Worm (Caenorhabditis elegans) whole organism, L4 larva: ENCODE measurements around the gene lst-6.

Experiments
- F10B5.3 ChIP-seq: sonication (generic microtip); optimal IDR thresholded peaks from 2 replicates; lab custom pipeline; 2016; ENCODE audit warnings: mild to moderate bottlenecking, missing genetic modification characterization, missing compliant biosample characterization
- F44E2.7 ChIP-seq: fragments of 200-800 bp; sonication (Bioruptor generic); IDR thresholded peaks from 2 replicates; pipeline ENCODE4 v2.1.2; 2022; ENCODE audit warnings: missing genetic modification characterization, missing compliant biosample characterization
- F49E8.2 ChIP-seq: sonication (generic microtip); optimal IDR thresholded peaks from 2 replicates; lab custom pipeline; 2016; ENCODE audit warnings: missing compliant biosample characterization, mild to moderate bottlenecking, missing genetic modification characterization, borderline replicate concordance
- Y105C5A.15 ChIP-seq: fragments of 200-800 bp; sonication (Bioruptor generic); IDR thresholded peaks from 2 replicates; pipeline ENCODE4 v1.3.6; 2022; ENCODE audit warnings: missing genetic modification characterization, missing compliant biosample characterization
- Y5F2A.4 ChIP-seq: fragments of 200-800 bp; sonication (Bioruptor generic); optimal IDR thresholded peaks from 2 replicates; lab custom pipeline; 2018; ENCODE audit warnings: mild to moderate bottlenecking, missing genetic modification characterization, missing compliant biosample characterization
- Y75B8A.6 ChIP-seq: fragments of 200-800 bp; sonication (Bioruptor generic); IDR thresholded peaks from 2 replicates; pipeline ENCODE4 v1.3.6; 2022; ENCODE audit warnings: missing genetic modification reagents, missing genetic modification characterization, missing compliant biosample characterization
- ama-1 ChIP-seq: fragments of 150-350 bp; optimal IDR thresholded peaks from 2 replicates; lab custom pipeline; 2014; ENCODE audit warnings: inconsistent platforms, mixed read lengths
- attf-4 ChIP-seq: sonication (generic microtip); optimal IDR thresholded peaks from 3 replicates; lab custom pipeline; 2017; ENCODE audit warnings: missing biosample characterization, missing genetic modification characterization
- ceh-32 ChIP-seq: sonication (generic microtip); optimal IDR thresholded peaks from 2 replicates; lab custom pipeline; 2016; ENCODE audit warnings: mild to moderate bottlenecking, missing genetic modification characterization, missing compliant biosample characterization; ENCODE audit not compliant: poor library complexity
- cey-2 ChIP-seq: sonication (generic microtip); optimal IDR thresholded peaks from 3 replicates; lab custom pipeline; 2017; ENCODE audit warnings: missing genetic modification characterization, mild to moderate bottlenecking, missing compliant biosample characterization, antibody characterized with exemption, borderline replicate concordance; ENCODE audit not compliant: insufficient read depth
- ctbp-1 ChIP-seq: fragments of 200-800 bp; sonication (Bioruptor generic); IDR thresholded peaks from 2 replicates; pipeline ENCODE4 v1.3.6; 2022; ENCODE audit warnings: missing genetic modification reagents, missing genetic modification characterization, missing compliant biosample characterization
- daf-16 ChIP-seq, 3 experiments: sonication (generic microtip); optimal IDR thresholded peaks; 2 replicates each; lab custom pipeline; 2016 to 2017; ENCODE audit warnings: missing genetic modification characterization in 3 of 3, missing genetic modification reagents in 3 of 3, mild to moderate bottlenecking in 2 of 3, missing compliant biosample characterization in 2 of 3, missing biosample characterization in 1 of 3, moderate library complexity in 1 of 3
- daf-19 ChIP-seq: fragments of 200-800 bp; sonication (Bioruptor generic); conservative IDR thresholded peaks from 2 replicates; pipeline ENCODE4 v1.3.6; 2022; ENCODE audit warnings: missing genetic modification characterization, missing compliant biosample characterization
- daf-8 ChIP-seq: fragments of 200-800 bp; sonication (Bioruptor generic); IDR thresholded peaks from 2 replicates; pipeline ENCODE4 v1.3.6; 2022; ENCODE audit warnings: missing genetic modification characterization, missing compliant biosample characterization
- dmd-8 ChIP-seq: fragments of 200-800 bp; sonication (Bioruptor generic); IDR thresholded peaks from 2 replicates; pipeline ENCODE4 v1.3.6; 2022; ENCODE audit warnings: missing genetic modification characterization, missing compliant biosample characterization
- dpl-1 ChIP-seq: fragments of 150-350 bp; optimal IDR thresholded peaks from 2 replicates; lab custom pipeline; 2014; ENCODE audit warnings: missing biosample characterization, missing genetic modification reagents, missing genetic modification characterization
- egl-27 ChIP-seq: sonication (generic microtip); optimal IDR thresholded peaks from 3 replicates; lab custom pipeline; 2017; ENCODE audit warnings: missing biosample characterization, missing genetic modification reagents, missing genetic modification characterization
- fkh-10 ChIP-seq: fragments of 150-350 bp; optimal IDR thresholded peaks from 2 replicates; lab custom pipeline; 2014; ENCODE audit warnings: missing biosample characterization, missing genetic modification reagents, missing genetic modification characterization
- fos-1 ChIP-seq: fragments of 150-350 bp; optimal IDR thresholded peaks from 2 replicates; lab custom pipeline; 2014; ENCODE audit warnings: missing biosample characterization, missing genetic modification characterization
- gei-8 ChIP-seq: fragments of 200-800 bp; sonication (Bioruptor generic); optimal IDR thresholded peaks from 2 replicates; lab custom pipeline; 2018; ENCODE audit warnings: mild to moderate bottlenecking, missing genetic modification characterization, missing compliant biosample characterization
- hlh-11 ChIP-seq: fragments of 200-800 bp; sonication (Bioruptor generic); optimal IDR thresholded peaks from 2 replicates; lab custom pipeline; 2018; ENCODE audit warnings: mild to moderate bottlenecking, missing genetic modification characterization, missing compliant biosample characterization
- hlh-30 ChIP-seq: sonication (generic microtip); optimal IDR thresholded peaks from 2 replicates; lab custom pipeline; 2017; ENCODE audit warnings: antibody characterized with exemption, mild to moderate bottlenecking, missing genetic modification characterization, missing compliant biosample characterization; ENCODE audit not compliant: insufficient read depth
- lim-7 ChIP-seq: fragments of 200-800 bp; sonication (Bioruptor generic); IDR thresholded peaks from 2 replicates; pipeline ENCODE4 v1.3.6; 2022; ENCODE audit warnings: missing genetic modification characterization, missing compliant biosample characterization
- lin-1 ChIP-seq: fragments of 200-800 bp; sonication (Bioruptor generic); IDR thresholded peaks from 2 replicates; pipeline ENCODE4 v1.3.6; 2022; ENCODE audit warnings: missing genetic modification reagents, missing genetic modification characterization, missing compliant biosample characterization
- lin-15B ChIP-seq: fragments of 150-350 bp; sonication (generic microtip); optimal IDR thresholded peaks from 3 replicates; lab custom pipeline; 2014; ENCODE audit warnings: missing biosample characterization, missing genetic modification characterization
- lir-3 ChIP-seq: sonication (generic microtip); optimal IDR thresholded peaks from 2 replicates; lab custom pipeline; 2016; ENCODE audit warnings: mild to moderate bottlenecking, missing genetic modification characterization, missing compliant biosample characterization
- lsy-2 ChIP-seq, 2 experiments: fragments of 150-350 bp in 1 of 2; sonication (generic microtip) in 1 of 2; optimal IDR thresholded peaks; 2 replicates each; lab custom pipeline; 2014 to 2017; ENCODE audit warnings: missing biosample characterization in 2 of 2, missing genetic modification characterization in 2 of 2
- madf-5 ChIP-seq, 2 experiments: fragments of 200-800 bp; sonication (Bioruptor generic); IDR thresholded peaks; 2 replicates each; pipeline ENCODE4 v1.3.6; 2022; ENCODE audit warnings: missing compliant biosample characterization in 2 of 2, missing genetic modification characterization in 2 of 2
- nhr-10 ChIP-seq: fragments of 150-350 bp; optimal IDR thresholded peaks from 2 replicates; lab custom pipeline; 2014; ENCODE audit warnings: missing biosample characterization, missing genetic modification characterization
- nhr-102 ChIP-seq: sonication (generic microtip); optimal IDR thresholded peaks from 2 replicates; lab custom pipeline; 2016; ENCODE audit warnings: mild to moderate bottlenecking, missing genetic modification characterization, moderate library complexity, missing compliant biosample characterization
- nhr-111 ChIP-seq: fragments of 200-800 bp; sonication (Bioruptor generic); optimal IDR thresholded peaks from 2 replicates; lab custom pipeline; 2018; ENCODE audit warnings: mild to moderate bottlenecking, missing genetic modification characterization, missing compliant biosample characterization
- nhr-41 ChIP-seq: fragments of 200-800 bp; sonication (Bioruptor generic); IDR thresholded peaks from 2 replicates; pipeline ENCODE4 v1.3.6; 2022; ENCODE audit warnings: missing genetic modification reagents, missing genetic modification characterization, missing compliant biosample characterization
- nhr-42 ChIP-seq: fragments of 200-800 bp; sonication (Bioruptor generic); IDR thresholded peaks from 2 replicates; pipeline ENCODE4 v1.3.6; 2022; ENCODE audit warnings: missing genetic modification characterization, missing compliant biosample characterization
- nhr-76 ChIP-seq: fragments of 150-350 bp; optimal IDR thresholded peaks from 2 replicates; lab custom pipeline; 2014; ENCODE audit warnings: missing biosample characterization, missing genetic modification characterization
- pha-4 ChIP-seq, 2 experiments: fragments of 150-350 bp in 1 of 2; fragments of 200-800 bp in 1 of 2; sonication (Bioruptor generic) in 1 of 2; IDR thresholded peaks in 1 of 2; optimal IDR thresholded peaks in 1 of 2; 2 replicates each; pipeline versions ENCODE4 v1.3.6 to Lab custom; 2014 to 2022; ENCODE audit warnings: missing genetic modification characterization in 2 of 2, missing genetic modification reagents in 2 of 2, missing biosample characterization in 1 of 2, missing compliant biosample characterization in 1 of 2
- php-3 ChIP-seq: fragments of 200-800 bp; sonication (Bioruptor generic); IDR thresholded peaks from 2 replicates; pipeline ENCODE4 v1.3.6; 2022; ENCODE audit warnings: missing genetic modification reagents, missing genetic modification characterization, missing compliant biosample characterization
- pqm-1 ChIP-seq: sonication (generic microtip); optimal IDR thresholded peaks from 2 replicates; lab custom pipeline; 2017; ENCODE audit warnings: missing biosample characterization, missing genetic modification characterization
- rbr-2 ChIP-seq: sonication (generic microtip); optimal IDR thresholded peaks from 2 replicates; lab custom pipeline; 2016; ENCODE audit warnings: missing genotype, missing genetic modification characterization, missing compliant biosample characterization
- sdz-12 ChIP-seq: fragments of 200-800 bp; sonication (Bioruptor generic); optimal IDR thresholded peaks from 2 replicates; lab custom pipeline; 2018; ENCODE audit warnings: mild to moderate bottlenecking, missing genetic modification characterization, missing compliant biosample characterization
- set-16 ChIP-seq: fragments of 200-800 bp; sonication (Bioruptor generic); IDR thresholded peaks from 2 replicates; pipeline ENCODE4 v1.3.6; 2022; ENCODE audit warnings: missing genetic modification reagents, missing genetic modification characterization, missing compliant biosample characterization
- spr-1 ChIP-seq: sonication (generic microtip); optimal IDR thresholded peaks from 2 replicates; lab custom pipeline; 2016; ENCODE audit warnings: mild to moderate bottlenecking, missing genetic modification characterization, missing compliant biosample characterization
- unc-39 ChIP-seq: sonication (generic microtip); optimal IDR thresholded peaks from 2 replicates; lab custom pipeline; 2017; ENCODE audit warnings: missing biosample characterization, missing genetic modification characterization
- vab-7 ChIP-seq: fragments of 200-800 bp; sonication (Bioruptor generic); IDR thresholded peaks from 2 replicates; pipeline ENCODE4 v1.3.6; 2022; ENCODE audit warnings: missing genetic modification reagents, missing genetic modification characterization, missing compliant biosample characterization
- zag-1 ChIP-seq: fragments of 150-350 bp; optimal IDR thresholded peaks from 2 replicates; lab custom pipeline; 2014; ENCODE audit warnings: missing biosample characterization, missing genetic modification characterization
- zfp-3 ChIP-seq: fragments of 200-800 bp; sonication (Bioruptor generic); conservative IDR thresholded peaks from 2 replicates; pipeline ENCODE4 v1.3.6; 2022; ENCODE audit warnings: missing genetic modification reagents, missing genetic modification characterization, missing compliant biosample characterization
- zip-11 ChIP-seq: fragments of 200-800 bp; sonication (Bioruptor generic); IDR thresholded peaks from 2 replicates; pipeline ENCODE4 v1.3.6; 2022; ENCODE audit warnings: missing genetic modification characterization, missing compliant biosample characterization
- zip-2 ChIP-seq: fragments of 150-350 bp; optimal IDR thresholded peaks from 2 replicates; lab custom pipeline; 2014; ENCODE audit warnings: missing biosample characterization, missing genetic modification characterization
- ztf-7 ChIP-seq: fragments of 150-350 bp; optimal IDR thresholded peaks from 2 replicates; lab custom pipeline; 2014; ENCODE audit warnings: missing biosample characterization, missing genetic modification characterization

Gene lst-6

ce11 chrII:7060202-7060601, 37.9 kb upstream of the lst-6 start (continued):
- TF ChIP-seq nhr-111, result no peak
- peak; percentile 46 for TF ChIP-seq hlh-30 (tag; lab: Kevin White, UChicago)
- no peak for TF ChIP-seq set-16 (GFP tag; lab: Robert Waterston, UW)
- TF ChIP-seq lir-3 (tag; lab: Kevin White, UChicago), result no peak

- TF ChIP-seq gei-8 (GFP tag; lab: Kevin White, UChicago) (no peak), zag-1 (tag; lab: Kevin White, UChicago) (no peak), egl-27 (tag; lab: Kevin White, UChicago) (no peak), spr-1 (tag; lab: Kevin White, UChicago) (no peak), lsy-2 (tag; optimal IDR thresholded peaks at IDR 0.05; lab: Kevin White, UChicago) (peak in 1 of 2 experiments; percentile 55), cey-2 (tag; lab: Kevin White, UChicago) (peak; percentile 67), F49E8.2 (tag; lab: Kevin White, UChicago) (no peak), F10B5.3 (tag; lab: Kevin White, UChicago) (no peak), lin-1 (GFP tag; lab: Robert Waterston, UW) (peak; percentile 42; the same call in 1 of the 2 replicates), Y75B8A.6 (0 out of 2 replicates have a peak, but pooled peaks have one; percentile 82), ztf-7 (tag; lab: Kevin White, UChicago) (no peak), nhr-42 (GFP tag; lab: Robert Waterston, UW) (no peak), unc-39 (tag; lab: Kevin White, UChicago) (no peak), fkh-10 (no peak), zfp-3 (GFP tag; lab: Robert Waterston, UW) (no peak), ceh-32 (tag; lab: Kevin White, UChicago) (no peak), dpl-1 (GFP tag; lab: Kevin White, UChicago) (no peak), set-16 (GFP tag; lab: Robert Waterston, UW) (no peak), Y105C5A.15 (GFP tag; lab: Robert Waterston, UW) (no peak), vab-7 (GFP tag; lab: Robert Waterston, UW) (no peak), daf-8 (GFP tag; lab: Robert Waterston, UW) (no peak), nhr-76 (no peak), Y5F2A.4 (GFP tag; lab: Kevin White, UChicago) (no peak), pqm-1 (peak; percentile 57), sdz-12 (no peak), php-3 (GFP tag; lab: Robert Waterston, UW) (peak; percentile 51), madf-5 (GFP tag; IDR thresholded peaks at IDR 0.05; lab: Robert Waterston, UW) (no peak), lim-7 (no peak), nhr-10 (tag; lab: Kevin White, UChicago) (no peak), attf-4 (no peak), zip-11 (GFP tag; lab: Robert Waterston, UW) (no peak), ama-1 (lab: Kevin White, UChicago) (no peak), pha-4 (GFP tag; IDR thresholded peaks at IDR 0.05; lab: Robert Waterston, UW) (no peak), pha-4 (tag; optimal IDR thresholded peaks at IDR 0.05; lab: Kevin White, UChicago) (no peak), lin-15B (tag; lab: Kevin White, UChicago) (no peak), nhr-102 (tag; lab: Kevin White, UChicago) (no peak), ctbp-1 (GFP tag; lab: Robert Waterston, UW) (no peak), daf-19 (GFP tag; lab: Robert Waterston, UW) (no peak), dmd-8 (no peak), hlh-11 (tag; lab: Kevin White, UChicago) (peak; percentile 85), zip-2 (tag; lab: Kevin White, UChicago) (no peak), nhr-41 (GFP tag; lab: Robert Waterston, UW) (no peak), rbr-2 (tag; lab: Kevin White, UChicago) (no peak), fos-1 (tag; lab: Kevin White, UChicago) (no peak), F44E2.7 (no peak), hlh-30 (tag; lab: Kevin White, UChicago) (peak; percentile 85), daf-16 (GFP tag; optimal IDR thresholded peaks at IDR 0.05; lab: Kevin White, UChicago) (peak in 1 of 2 experiments; percentile 10), daf-16 (tag; optimal IDR thresholded peaks at IDR 0.05; lab: Kevin White, UChicago) (peak; percentile 62)
These were observed 37.0 kb upstream of the lst-6 start for ce11 chrII:7059274-7059757.
